Worm (Caenorhabditis elegans) whole organism, early embryonic: Measurements from ENCODE around the gene folt-3.

ENCODE experiments used
- B0310.2 ChIP-seq: sonication (generic microtip); optimal IDR thresholded peaks from 2 replicates; lab custom pipeline; 2016; ENCODE audit warnings: mild to moderate bottlenecking, missing genetic modification characterization, missing compliant biosample characterization
- F13C5.2 ChIP-seq: sonication (generic microtip); optimal IDR thresholded peaks from 2 replicates; lab custom pipeline; 2017; ENCODE audit warnings: mild to moderate bottlenecking, missing genetic modification characterization, inconsistent platforms, missing compliant biosample characterization
- aly-1 ChIP-seq: sonication (generic microtip); optimal IDR thresholded peaks from 2 replicates; lab custom pipeline; 2016; ENCODE audit warnings: missing genetic modification characterization, missing compliant biosample characterization
- ama-1 ChIP-seq: fragments of 150-350 bp; optimal IDR thresholded peaks from 2 replicates; lab custom pipeline; 2014
- ceh-13 ChIP-seq: fragments of 200-800 bp; sonication (Bioruptor generic); optimal IDR thresholded peaks from 2 replicates; lab custom pipeline; 2018; ENCODE audit warnings: mild to moderate bottlenecking, missing genetic modification characterization, missing compliant biosample characterization
- ceh-36 ChIP-seq: sonication (generic microtip); optimal IDR thresholded peaks from 2 replicates; lab custom pipeline; 2016; ENCODE audit warnings: missing genetic modification characterization, inconsistent platforms, missing compliant biosample characterization
- ets-7 ChIP-seq: sonication (generic microtip); optimal IDR thresholded peaks from 2 replicates; lab custom pipeline; 2016; ENCODE audit warnings: missing genotype, missing genetic modification characterization, missing compliant biosample characterization
- flt-1 ChIP-seq: fragments of 200-800 bp; sonication (Bioruptor generic); IDR thresholded peaks from 2 replicates; pipeline ENCODE4 v1.3.6; 2022; ENCODE audit warnings: missing genetic modification characterization, missing compliant biosample characterization
- hmbx-1 ChIP-seq: sonication (generic microtip); optimal IDR thresholded peaks from 2 replicates; lab custom pipeline; 2016; ENCODE audit warnings: mild to moderate bottlenecking, missing genetic modification characterization, missing compliant biosample characterization
- hmg-4 ChIP-seq: fragments of 200-800 bp; sonication (Bioruptor generic); optimal IDR thresholded peaks from 2 replicates; lab custom pipeline; 2018; ENCODE audit warnings: mild to moderate bottlenecking, missing genetic modification characterization, missing compliant biosample characterization
- hnd-1 ChIP-seq: sonication (generic microtip); optimal IDR thresholded peaks from 2 replicates; lab custom pipeline; 2016; ENCODE audit warnings: missing genetic modification characterization, missing compliant biosample characterization
- pes-1 ChIP-seq: fragments of 200-800 bp; sonication (Bioruptor generic); IDR thresholded peaks from 2 replicates; pipeline ENCODE4 v1.3.6; 2022; ENCODE audit warnings: missing genetic modification reagents, missing genetic modification characterization, missing compliant biosample characterization
- scrt-1 ChIP-seq: fragments of 200-800 bp; sonication (Bioruptor generic); IDR thresholded peaks from 2 replicates; pipeline ENCODE4 v1.3.6; 2022; ENCODE audit warnings: missing genetic modification characterization, missing compliant biosample characterization
- sea-1 ChIP-seq: fragments of 200-800 bp; sonication (Bioruptor generic); conservative IDR thresholded peaks from 2 replicates; pipeline ENCODE4 v1.3.6; 2022; ENCODE audit warnings: missing genetic modification characterization, missing compliant biosample characterization
- tbx-11 ChIP-seq: fragments of 200-800 bp; sonication (Bioruptor generic); IDR thresholded peaks from 2 replicates; pipeline ENCODE4 v1.3.6; 2022; ENCODE audit warnings: missing genetic modification characterization, missing compliant biosample characterization
- tbx-37 ChIP-seq: fragments of 200-800 bp; sonication (Bioruptor generic); conservative IDR thresholded peaks from 2 replicates; pipeline ENCODE4 v1.3.6; 2022; ENCODE audit warnings: missing genetic modification reagents, missing genetic modification characterization, missing compliant biosample characterization
- tra-4 ChIP-seq: sonication (generic microtip); optimal IDR thresholded peaks from 2 replicates; lab custom pipeline; 2017; ENCODE audit warnings: missing genetic modification characterization, missing compliant biosample characterization

Gene folt-3

DNA sequence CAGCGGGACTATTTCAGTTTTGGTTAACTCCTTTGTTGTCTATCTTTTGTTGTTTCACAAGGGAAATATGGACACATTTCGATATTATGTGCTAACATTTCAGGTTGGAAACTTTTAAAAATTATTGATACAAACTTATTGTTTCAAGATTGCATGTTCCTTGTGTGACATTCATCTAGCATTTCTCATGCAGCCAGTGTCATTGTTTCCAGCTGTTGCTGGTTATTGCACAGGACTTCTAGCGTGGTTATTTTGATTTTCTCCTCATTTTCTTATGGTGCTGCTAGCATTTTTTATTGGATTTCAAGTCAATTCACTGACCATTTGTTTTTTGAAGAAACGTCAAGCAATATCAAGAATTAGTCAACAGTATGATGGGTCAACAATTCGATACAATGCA, 53.7 kb downstream of the folt-3 start:
- TF ChIP-seq B0310.2, result no peak
- no peak for TF ChIP-seq ets-7 (tag; lab: Kevin White, UChicago)
- no peak for TF ChIP-seq ceh-13 (GFP tag; lab: Kevin White, UChicago)
- TF ChIP-seq aly-1 (tag; lab: Kevin White, UChicago), result no peak
- TF ChIP-seq tbx-11 (GFP tag; lab: Robert Waterston, UW), result no peak
- no peak for TF ChIP-seq F13C5.2
- no peak for TF ChIP-seq tra-4
- no peak for TF ChIP-seq sea-1
- no peak for TF ChIP-seq hmbx-1
- no peak for TF ChIP-seq tbx-37
- TF ChIP-seq hmg-4 (GFP tag; lab: Kevin White, UChicago), result no peak
- TF ChIP-seq flt-1, result no peak
- TF ChIP-seq ama-1, result no peak
- TF ChIP-seq pes-1 (GFP tag; lab: Robert Waterston, UW), result no peak
- no peak for TF ChIP-seq ceh-36

DNA sequence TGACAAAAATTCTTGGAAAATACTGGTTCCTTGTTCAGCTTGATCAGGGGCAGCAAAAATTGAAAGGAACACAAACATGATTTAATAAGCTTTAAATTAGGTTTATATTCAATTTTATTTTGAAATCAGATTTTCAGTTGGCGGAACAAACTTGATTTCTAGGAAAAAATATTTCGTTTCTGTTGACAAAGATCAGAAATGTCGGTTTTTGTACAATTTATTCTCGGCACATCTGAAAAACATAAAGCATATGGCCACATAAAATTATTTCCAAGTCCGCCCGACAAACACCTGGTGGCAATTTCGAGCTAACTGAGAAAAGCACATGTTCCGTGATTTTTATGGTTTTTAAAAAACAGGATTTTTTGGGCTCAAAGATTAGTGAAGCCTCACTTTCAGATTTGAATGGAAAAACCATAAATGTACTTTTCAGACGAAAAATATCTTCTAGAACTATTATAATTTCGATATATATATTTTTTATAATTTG, 55.6 kb downstream of the folt-3 start, which contains the start of gene ttr-10:
ttr-10 (minus strand) TSS at position 51 of the 490 bp plus-strand sequence.
- no peak for TF ChIP-seq hmbx-1
- no peak for TF ChIP-seq hnd-1 (tag; lab: Kevin White, UChicago)
- no peak for TF ChIP-seq ceh-36
- no peak for TF ChIP-seq B0310.2
- no peak for TF ChIP-seq scrt-1 (GFP tag; lab: Robert Waterston, UW)
- TF ChIP-seq ceh-13 (GFP tag; lab: Kevin White, UChicago), result no peak
- TF ChIP-seq ama-1, result no peak
- no peak for TF ChIP-seq tra-4
- no peak for TF ChIP-seq sea-1
- TF ChIP-seq pes-1 (GFP tag; lab: Robert Waterston, UW), result no peak
- no peak for TF ChIP-seq tbx-37
- no peak for TF ChIP-seq ets-7 (tag; lab: Kevin White, UChicago)
- no peak for TF ChIP-seq hmg-4 (GFP tag; lab: Kevin White, UChicago)
- no peak for TF ChIP-seq flt-1
- TF ChIP-seq F13C5.2, result no peak
